Worm (Caenorhabditis elegans) whole organism, L2 larva: ENCODE results near the gene F13H8.6.

Source experiments
- lin-11 ChIP-seq: fragments of 150-350 bp; sonication (generic microtip); optimal IDR thresholded peaks from 2 replicates; lab custom pipeline; 2014; ENCODE audit warnings: missing biosample characterization, missing genetic modification characterization, inconsistent platforms, mixed read lengths
- lin-13 ChIP-seq: fragments of 150-350 bp; optimal IDR thresholded peaks from 2 replicates; lab custom pipeline; 2014; ENCODE audit warnings: missing biosample characterization, missing genetic modification reagents, missing genetic modification characterization
- mdl-1 ChIP-seq, 2 experiments: fragments of 150-350 bp in 1 of 2; sonication (generic microtip) in 1 of 2; optimal IDR thresholded peaks; 2 replicates each; lab custom pipeline; 2017; ENCODE audit warnings: missing biosample characterization in 2 of 2, missing genetic modification characterization in 2 of 2
- nhr-11 ChIP-seq: fragments of 150-350 bp; optimal IDR thresholded peaks from 2 replicates; lab custom pipeline; 2014; ENCODE audit warnings: missing biosample characterization, missing genetic modification characterization
- zag-1 ChIP-seq: fragments of 150-350 bp; optimal IDR thresholded peaks from 2 replicates; lab custom pipeline; 2014; ENCODE audit warnings: missing biosample characterization, missing genetic modification characterization

ce11 chrII:6309198-6309597, 22.4 kb upstream of the F13H8.6 start, which contains the start of gene glb-10:
- TF ChIP-seq lin-13 (no peak), mdl-1 (tag; optimal IDR thresholded peaks at IDR 0.05; lab: Kevin White, UChicago) (no peak), lin-11 (tag; lab: Kevin White, UChicago) (no peak), nhr-11 (no peak), zag-1 (tag; lab: Kevin White, UChicago) (no peak)
